Fruit fly (Drosophila melanogaster) whole organism, wandering third instar larva: ENCODE measurements around the gene spri.

ENCODE experiments used
- Abd-B ChIP-seq: fragments of >200 bp; optimal IDR thresholded peaks from 2 replicates; lab custom pipeline; 2017; ENCODE audit warnings: missing biosample characterization, missing genetic modification characterization
- HLH106 ChIP-seq: fragments of 200-800 bp; optimal IDR thresholded peaks from 3 replicates; lab custom pipeline; 2019; ENCODE audit warnings: missing biosample characterization, mild to moderate bottlenecking, missing genetic modification characterization, moderate library complexity
- Hr78 ChIP-seq: fragments of >200 bp; optimal IDR thresholded peaks from 2 replicates; lab custom pipeline; 2017; ENCODE audit warnings: missing biosample characterization, missing genetic modification characterization
- Myc ChIP-seq: fragments of >200 bp; optimal IDR thresholded peaks from 2 replicates; lab custom pipeline; 2017
- br ChIP-seq: fragments of 200-800 bp; sonication (Bioruptor generic); optimal IDR thresholded peaks from 2 replicates; lab custom pipeline; 2016; ENCODE audit warnings: missing biosample characterization, missing genetic modification characterization
- dsf ChIP-seq: sonication (Bioruptor generic); optimal IDR thresholded peaks from 2 replicates; lab custom pipeline; 2016; ENCODE audit warnings: missing biosample characterization, missing genetic modification characterization, borderline replicate concordance
- h ChIP-seq: fragments of 200-800 bp; sonication (Bioruptor generic); optimal IDR thresholded peaks from 3 replicates; lab custom pipeline; 2016; ENCODE audit warnings: missing biosample characterization, mild to moderate bottlenecking, missing genetic modification characterization
- lola ChIP-seq: fragments of >200 bp; optimal IDR thresholded peaks from 2 replicates; lab custom pipeline; 2017; ENCODE audit warnings: missing biosample characterization, missing genetic modification characterization
- pan ChIP-seq: fragments of >200 bp; optimal IDR thresholded peaks from 2 replicates; lab custom pipeline; 2017
- usp ChIP-seq: fragments of >200 bp; optimal IDR thresholded peaks from 2 replicates; lab custom pipeline; 2017; ENCODE audit warnings: missing biosample characterization, missing genetic modification characterization

DNA sequence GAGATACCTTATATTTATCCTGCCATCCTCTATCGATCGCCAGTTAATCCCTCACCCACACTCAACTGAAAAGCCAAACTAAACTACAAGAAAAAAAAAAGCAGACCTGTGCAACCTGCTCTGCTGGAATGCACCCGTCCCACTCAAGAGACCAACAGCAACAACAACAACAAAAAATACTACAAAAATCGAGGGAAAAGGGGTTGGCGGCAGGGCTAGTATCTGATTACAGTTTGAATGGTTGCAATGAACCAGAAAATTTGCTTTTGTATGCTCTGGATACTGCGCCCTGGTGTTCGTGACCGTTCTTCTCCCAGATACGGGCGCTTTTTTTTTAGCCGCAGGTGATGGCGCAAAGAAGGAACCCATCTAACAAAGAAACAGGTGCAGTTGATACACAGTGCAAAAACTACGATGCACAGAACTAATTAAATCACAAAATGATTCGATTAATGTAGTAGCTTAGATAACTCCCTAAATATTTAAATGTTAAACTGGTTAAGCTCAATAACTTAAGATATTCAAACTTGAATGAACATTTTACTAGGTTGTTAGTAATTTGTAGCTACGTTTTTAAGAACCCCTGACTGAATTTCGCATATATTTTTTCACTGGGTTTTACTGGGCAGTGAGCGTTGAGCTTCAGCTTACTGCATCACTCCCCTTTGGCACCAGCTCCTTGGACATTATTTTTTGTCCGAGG is 46.3 kb downstream of the spri start:
- no peak for TF ChIP-seq Myc
- no peak for TF ChIP-seq br (GFP tag; lab: Kevin White, UChicago)
- no peak for TF ChIP-seq usp (GFP tag; lab: Kevin White, UChicago)
- peak; percentile 28 for TF ChIP-seq HLH106 (tag; lab: Kevin White, UChicago)
- peak; percentile 36 for TF ChIP-seq h (GFP tag; lab: Kevin White, UChicago)
- TF ChIP-seq pan (lab: Kevin White, UChicago) = no peak
- no peak for TF ChIP-seq lola
- TF ChIP-seq Hr78 (GFP tag; lab: Kevin White, UChicago) = no peak
- TF ChIP-seq dsf (GFP tag; lab: Kevin White, UChicago) = no peak
- TF ChIP-seq Abd-B = no peak
